Worm (Caenorhabditis elegans): ENCODE data around the gene Y41C4A.12.

Gene Y41C4A.12

DNA sequence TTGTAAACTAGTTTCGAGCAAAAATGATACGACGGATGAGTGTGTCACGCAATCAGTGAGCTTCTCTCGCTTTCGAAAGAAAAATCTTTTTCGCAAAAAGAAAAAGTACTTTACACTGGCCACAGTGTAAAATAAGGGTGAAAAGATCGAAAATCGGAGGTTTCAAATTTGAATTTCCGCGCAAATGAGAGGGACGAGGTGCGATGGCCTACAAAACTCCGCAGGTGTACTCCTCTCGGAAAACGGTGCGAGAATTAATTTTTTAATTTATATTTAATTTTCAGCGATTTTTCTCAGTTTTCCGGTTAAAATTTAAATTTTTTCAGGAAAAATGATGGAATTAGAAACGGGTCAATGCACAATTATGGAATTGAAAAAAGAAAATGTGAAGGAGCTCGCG lies 20.2 kb upstream of the Y41C4A.12 start, which contains the start of gene mrt-2 (continued):
- TF ChIP-seq lim-6 (tag; optimal IDR thresholded peaks at IDR 0.05) (no peak), pqm-1 (tag; optimal IDR thresholded peaks at IDR 0.05) (peak; percentile 43), pax-1 (tag; optimal IDR thresholded peaks at IDR 0.05) (no peak), Y22D7AL.16 (tag; optimal IDR thresholded peaks at IDR 0.05) (no peak), hlh-6 (tag; optimal IDR thresholded peaks at IDR 0.05) (no peak), pros-1 (tag; optimal IDR thresholded peaks at IDR 0.05) (no peak), fax-1 (tag; optimal IDR thresholded peaks at IDR 0.05) (peak; percentile 49), pag-3 (tag; optimal IDR thresholded peaks at IDR 0.05; ENCODE audit: borderline replicate concordance) (no peak), elt-2 (tag; optimal IDR thresholded peaks at IDR 0.05) (peak; percentile 55), ceh-30 (tag; optimal IDR thresholded peaks at IDR 0.05) (no peak), rnt-1 (tag; optimal IDR thresholded peaks at IDR 0.05) (peak; percentile 66), dmd-4 (tag; optimal IDR thresholded peaks at IDR 0.05; ENCODE audit: borderline replicate concordance) (no peak), ets-4 (tag; optimal IDR thresholded peaks at IDR 0.05) (peak; percentile 96), che-1 (tag; optimal IDR thresholded peaks at IDR 0.05) (no peak), ceh-9 (tag; optimal IDR thresholded peaks at IDR 0.05) (no peak), mec-3 (tag; optimal IDR thresholded peaks at IDR 0.05; ENCODE audit: borderline replicate concordance) (peak; percentile 74), ceh-31 (tag; optimal IDR thresholded peaks at IDR 0.05) (peak; percentile 96), fkh-10 (GFP tag; optimal IDR thresholded peaks at IDR 0.05) (no peak), unc-55 (GFP tag; optimal IDR thresholded peaks at IDR 0.05) (peak; percentile 6), tbx-7 (tag; optimal IDR thresholded peaks at IDR 0.05) (peak; percentile 86), unc-86 (tag; optimal IDR thresholded peaks at IDR 0.05) (no peak), sox-4 (tag; optimal IDR thresholded peaks at IDR 0.05) (no peak), ceh-19 (GFP tag; optimal IDR thresholded peaks at IDR 0.05) (no peak), gmeb-2 (tag; optimal IDR thresholded peaks at IDR 0.05) (peak; percentile 23), nfya-1 (tag; optimal IDR thresholded peaks at IDR 0.05) (peak; percentile 15)

DNA sequence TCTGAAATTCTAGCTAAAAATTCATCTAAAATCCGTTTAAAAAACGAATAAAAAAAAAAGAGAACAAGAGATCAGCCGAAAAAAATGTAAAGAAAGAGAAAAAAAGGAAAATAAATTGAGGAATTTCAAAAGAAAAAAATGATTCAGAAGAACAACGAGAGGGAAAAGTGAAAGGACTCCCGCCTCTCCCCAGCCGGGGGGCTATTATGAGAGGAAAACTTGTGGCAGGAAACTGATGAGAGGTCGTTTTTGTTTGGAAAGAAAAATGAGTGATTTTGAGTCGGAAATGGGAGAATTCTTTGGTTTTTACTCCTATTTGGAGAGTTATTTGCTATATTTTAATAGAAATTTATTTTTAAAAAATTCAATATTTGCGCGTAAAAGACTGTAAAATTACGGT lies 15.7 kb upstream of the Y41C4A.12 start:
- TF ChIP-seq sdc-2 (tag; optimal IDR thresholded peaks at IDR 0.05), result no peak
- no peak for TF ChIP-seq syd-9 (tag; optimal IDR thresholded peaks at IDR 0.05)
- TF ChIP-seq fkh-10 (GFP tag; optimal IDR thresholded peaks at IDR 0.05), result no peak
- TF ChIP-seq mec-3 (tag; optimal IDR thresholded peaks at IDR 0.05; ENCODE audit: borderline replicate concordance), result no peak
- TF ChIP-seq lin-11 (tag; optimal IDR thresholded peaks at IDR 0.05), result no peak
- TF ChIP-seq ets-4 (tag; optimal IDR thresholded peaks at IDR 0.05), result no peak
- TF ChIP-seq hlh-8 (tag; optimal IDR thresholded peaks at IDR 0.05), result no peak
- TF ChIP-seq ceh-2 (tag; optimal IDR thresholded peaks at IDR 0.05), result no peak

DNA sequence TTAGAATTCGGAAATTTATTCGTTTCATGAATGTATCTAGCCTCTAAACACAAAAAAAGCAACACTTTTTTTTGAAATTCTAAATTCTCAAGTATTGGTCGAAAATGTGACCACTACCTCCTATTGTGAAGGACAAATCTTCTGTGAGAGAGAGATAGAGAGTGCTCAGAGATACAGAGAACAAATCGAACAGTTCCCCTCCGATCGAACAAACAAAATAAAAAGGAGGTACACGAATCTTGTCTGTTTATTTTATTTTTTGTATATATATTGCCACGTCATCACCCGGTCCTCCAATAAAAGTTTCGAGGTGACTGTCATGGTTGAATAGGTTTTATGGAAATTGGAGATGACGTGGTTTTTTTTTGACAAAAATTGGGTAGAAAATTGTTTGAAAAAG lies 14.4 kb upstream of the Y41C4A.12 start:
- TF ChIP-seq zip-5 (tag; optimal IDR thresholded peaks at IDR 0.05) (no peak), mec-3 (tag; optimal IDR thresholded peaks at IDR 0.05; ENCODE audit: borderline replicate concordance) (no peak), fkh-6 (tag; optimal IDR thresholded peaks at IDR 0.05) (no peak), lin-11 (tag; optimal IDR thresholded peaks at IDR 0.05) (no peak), unc-3 (GFP tag; conservative IDR thresholded peaks at IDR 0.05) (no peak), unc-3 (tag; optimal IDR thresholded peaks at IDR 0.05) (no peak), pat-9 (tag; optimal IDR thresholded peaks at IDR 0.05) (no peak), unc-55 (GFP tag; optimal IDR thresholded peaks at IDR 0.05) (no peak), ceh-30 (tag; optimal IDR thresholded peaks at IDR 0.05) (no peak), fax-1 (tag; optimal IDR thresholded peaks at IDR 0.05) (no peak), T23F11.4 (GFP tag; optimal IDR thresholded peaks at IDR 0.05) (no peak), ahr-1 (tag; optimal IDR thresholded peaks at IDR 0.05) (no peak), ama-1 (optimal IDR thresholded peaks at IDR 0.05) (no peak), pqm-1 (tag; optimal IDR thresholded peaks at IDR 0.05) (no peak), ceh-48 (tag; optimal IDR thresholded peaks at IDR 0.05) (no peak), hlh-6 (tag; optimal IDR thresholded peaks at IDR 0.05) (no peak), ceh-45 (GFP tag; IDR thresholded peaks at IDR 0.05) (no peak), hlh-13 (GFP tag; optimal IDR thresholded peaks at IDR 0.05) (no peak)

All from whole organism, late embryonic.